Fruit fly (Drosophila melanogaster): ENCODE results near the gene CG16782.

CG16782 gene

DNA sequence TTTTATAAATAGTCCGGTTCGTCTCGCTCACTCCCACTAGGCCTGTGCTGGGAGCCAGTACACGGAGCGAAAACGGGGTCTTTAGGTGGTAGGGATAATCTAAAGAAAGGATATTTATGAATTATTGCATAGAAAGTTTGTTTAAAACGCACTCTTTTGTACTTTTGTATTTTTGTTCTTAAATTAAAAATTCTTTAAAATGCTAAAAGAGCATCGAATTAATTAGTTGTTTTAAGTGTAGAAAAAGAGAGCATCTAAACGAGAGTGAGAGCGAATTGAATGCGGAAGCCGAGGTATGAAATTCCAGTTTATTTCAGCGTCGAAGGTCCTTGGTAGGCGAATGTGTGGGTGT, 32.5 kb downstream of the CG16782 start (continued):
- TF ChIP-seq Meics (GFP tag; optimal IDR thresholded peaks at IDR 0.05) (no peak), Camta (GFP tag; optimal IDR thresholded peaks at IDR 0.05) (peak; percentile 72), cwo (GFP tag; optimal IDR thresholded peaks at IDR 0.05) (no peak), CG10959 (GFP tag; IDR thresholded peaks at IDR 0.05) (peak; percentile 82), da (GFP tag; optimal IDR thresholded peaks at IDR 0.05) (peak; percentile 29), sr (GFP tag; IDR thresholded peaks at IDR 0.05) (no peak), CG8924 (tag; optimal IDR thresholded peaks at IDR 0.05) (peak; percentile 91), Bteb2 (GFP tag; optimal IDR thresholded peaks at IDR 0.05) (peak; percentile 60), CG11456 (GFP tag; IDR thresholded peaks at IDR 0.05) (peak; percentile 57; the same call in 1 of the 3 replicates), CG6683 (GFP tag; optimal IDR thresholded peaks at IDR 0.05) (no peak), CG14441 (GFP tag; IDR thresholded peaks at IDR 0.05) (peak; percentile 50; the same call in 1 of the 2 replicates), dm (GFP tag; optimal IDR thresholded peaks at IDR 0.05) (peak; percentile 63), Dref (GFP tag; IDR thresholded peaks at IDR 0.05) (no peak), Six4 (GFP tag; optimal IDR thresholded peaks at IDR 0.05) (peak; percentile 41), phol (tag; optimal IDR thresholded peaks at IDR 0.05) (peak; percentile 67), Ravus (GFP tag; IDR thresholded peaks at IDR 0.05) (no peak), pros (GFP tag; optimal IDR thresholded peaks at IDR 0.05) (no peak), z (GFP tag; IDR thresholded peaks at IDR 0.05) (no peak), ase (GFP tag; IDR thresholded peaks at IDR 0.05) (0 out of 3 replicates have a peak, but pooled peaks have one; percentile 63), Ets97D (GFP tag; optimal IDR thresholded peaks at IDR 0.05) (peak; percentile 29), crc (GFP tag; optimal IDR thresholded peaks at IDR 0.05) (peak; percentile 45), gem (tag; optimal IDR thresholded peaks at IDR 0.05) (peak; percentile 92), CG42726 (GFP tag; IDR thresholded peaks at IDR 0.05; ENCODE audit: partially characterized antibody) (no peak), CG12071 (GFP tag; optimal IDR thresholded peaks at IDR 0.05) (no peak), C15 (GFP tag; IDR thresholded peaks at IDR 0.05) (no peak)

dm6 chrX:3426803-3427613, 33.0 kb downstream of the CG16782 start:
- no peak for TF ChIP-seq CG18476 (GFP tag; optimal IDR thresholded peaks at IDR 0.05)
- TF ChIP-seq CG3065 (GFP tag; optimal IDR thresholded peaks at IDR 0.05), result no peak
- peak; percentile 10 for TF ChIP-seq unpg (GFP tag; optimal IDR thresholded peaks at IDR 0.05)
- no peak for TF ChIP-seq kah (GFP tag; optimal IDR thresholded peaks at IDR 0.05)
- TF ChIP-seq CG14965 (GFP tag; optimal IDR thresholded peaks at IDR 0.05; ENCODE audit: borderline replicate concordance), result no peak
- peak; percentile 37; the same call in 1 of the 3 replicates for TF ChIP-seq ci (GFP tag; IDR thresholded peaks at IDR 0.05)
- no peak for TF ChIP-seq Meics (GFP tag; optimal IDR thresholded peaks at IDR 0.05)
- TF ChIP-seq MBD-R2 (GFP tag; IDR thresholded peaks at IDR 0.05), result no peak
- TF ChIP-seq CG14667 (GFP tag; IDR thresholded peaks at IDR 0.05), result no peak
- no peak for TF ChIP-seq CG6254 (GFP tag; optimal IDR thresholded peaks at IDR 0.05)
- peak; percentile 48; the same call in 1 of the 3 replicates for TF ChIP-seq otp (GFP tag; IDR thresholded peaks at IDR 0.05)
- TF ChIP-seq Opbp (GFP tag; IDR thresholded peaks at IDR 0.05; ENCODE audit: partially characterized antibody), result peak; percentile 30; the same call in 1 of the 3 replicates
- TF ChIP-seq Hmr (GFP tag; optimal IDR thresholded peaks at IDR 0.05), result no peak
- peak in 1 of 2 experiments; percentile 43 for TF ChIP-seq Pdp1 (GFP tag; optimal IDR thresholded peaks at IDR 0.05)
- no peak for TF ChIP-seq CG12391 (tag; optimal IDR thresholded peaks at IDR 0.05)
- no peak for TF ChIP-seq Ptx1 (GFP tag; IDR thresholded peaks at IDR 0.05)
- TF ChIP-seq dmrt99B (tag; optimal IDR thresholded peaks at IDR 0.05), result no peak
- TF ChIP-seq wek (GFP tag; optimal IDR thresholded peaks at IDR 0.05), result peak; percentile 7
- TF ChIP-seq grn (GFP tag; optimal IDR thresholded peaks at IDR 0.05), result peak; percentile 95
- no peak for TF ChIP-seq Spps (tag; optimal IDR thresholded peaks at IDR 0.05)
- no peak for TF ChIP-seq CG9876 (GFP tag; optimal IDR thresholded peaks at IDR 0.05)
- no peak for TF ChIP-seq CkIIα-i1 (GFP tag; IDR thresholded peaks at IDR 0.05)
- TF ChIP-seq CG10209 (GFP tag; optimal IDR thresholded peaks at IDR 0.05), result no peak
- no peak for TF ChIP-seq hkb (optimal IDR thresholded peaks at IDR 0.05)
- no peak for TF ChIP-seq hkb (GFP tag; IDR thresholded peaks at IDR 0.05)
- no peak for TF ChIP-seq CG11695 (GFP tag; IDR thresholded peaks at IDR 0.05)
